Worm (Caenorhabditis elegans) whole organism, mixed stage, embryonic: ENCODE measurements around the gene C53C11.4.

Experiments used
- blmp-1 ChIP-seq: fragments of 150-350 bp; optimal IDR thresholded peaks from 2 replicates; lab custom pipeline; 2014; ENCODE audit warnings: missing biosample characterization, missing genetic modification characterization
- cnd-1 ChIP-seq: fragments of 200-800 bp; sonication (Bioruptor generic); optimal IDR thresholded peaks from 2 replicates; lab custom pipeline; 2018; ENCODE audit warnings: mild to moderate bottlenecking, missing genetic modification characterization, missing compliant biosample characterization
- elt-1 ChIP-seq: sonication (generic microtip); optimal IDR thresholded peaks from 2 replicates; lab custom pipeline; 2017; ENCODE audit warnings: missing genetic modification characterization, mild to moderate bottlenecking, missing compliant biosample characterization, antibody characterized with exemption, moderate library complexity, borderline replicate concordance; ENCODE audit not compliant: insufficient read depth
- elt-3 ChIP-seq: fragments of 150-350 bp; optimal IDR thresholded peaks from 2 replicates; lab custom pipeline; 2014; ENCODE audit warnings: missing biosample characterization, missing genetic modification characterization
- flh-1 ChIP-seq: fragments of 200-800 bp; sonication (Bioruptor generic); optimal IDR thresholded peaks from 2 replicates; lab custom pipeline; 2018; ENCODE audit warnings: mild to moderate bottlenecking, missing genetic modification characterization, moderate library complexity, missing compliant biosample characterization
- ham-2 ChIP-seq: fragments of 200-800 bp; sonication (Bioruptor generic); optimal IDR thresholded peaks from 2 replicates; lab custom pipeline; 2018; ENCODE audit warnings: mild to moderate bottlenecking, missing genetic modification characterization, missing compliant biosample characterization
- nhr-12 ChIP-seq: fragments of 150-350 bp; optimal IDR thresholded peaks from 2 replicates; lab custom pipeline; 2014; ENCODE audit warnings: missing biosample characterization, missing genetic modification characterization
- nhr-76 ChIP-seq: sonication (generic microtip); optimal IDR thresholded peaks from 2 replicates; lab custom pipeline; 2017; ENCODE audit warnings: missing biosample characterization, missing genetic modification characterization
- snpc-4 ChIP-seq: fragments of 150-350 bp; optimal IDR thresholded peaks from 2 replicates; lab custom pipeline; 2014; ENCODE audit warnings: missing biosample characterization, missing genetic modification characterization
- sptf-1 ChIP-seq: sonication (generic microtip); optimal IDR thresholded peaks from 2 replicates; lab custom pipeline; 2017; ENCODE audit warnings: mild to moderate bottlenecking, missing genetic modification characterization, moderate library complexity, missing compliant biosample characterization
- unc-39 ChIP-seq: fragments of 150-350 bp; optimal IDR thresholded peaks from 2 replicates; lab custom pipeline; 2014; ENCODE audit warnings: missing biosample characterization, missing genetic modification characterization
- unc-62 ChIP-seq: fragments of 150-350 bp; optimal IDR thresholded peaks from 2 replicates; lab custom pipeline; 2014; ENCODE audit warnings: missing biosample characterization, missing genetic modification reagents, missing genetic modification characterization
- ztf-11 ChIP-seq: fragments of 150-350 bp; optimal IDR thresholded peaks from 2 replicates; lab custom pipeline; 2014; ENCODE audit warnings: missing biosample characterization, missing genetic modification characterization

DNA sequence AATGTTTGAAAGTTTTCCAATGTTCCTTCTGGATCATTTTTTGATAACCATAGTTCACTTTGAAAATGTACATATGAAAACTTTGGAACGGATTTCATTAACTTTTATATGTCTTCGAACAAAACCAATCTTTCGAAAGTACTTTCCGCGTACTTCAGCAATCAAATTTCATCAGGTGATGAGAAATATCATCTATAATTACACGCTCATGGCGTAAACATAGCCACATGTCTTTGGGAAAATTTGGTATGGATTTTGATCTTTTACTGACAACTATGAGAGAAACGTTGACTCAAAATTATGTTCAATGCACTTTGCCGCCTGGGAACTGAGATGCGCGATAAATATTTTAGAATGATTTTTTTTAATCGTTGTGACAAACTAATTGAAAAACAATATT lies 28.2 kb downstream of the C53C11.4 start:
- TF ChIP-seq ztf-11 (tag; lab: Kevin White, UChicago) (no peak), sptf-1 (tag; lab: Kevin White, UChicago) (no peak), nhr-76 (tag; lab: Kevin White, UChicago) (no peak), unc-39 (tag; lab: Kevin White, UChicago) (no peak), cnd-1 (no peak), ham-2 (GFP tag; lab: Kevin White, UChicago) (no peak), flh-1 (GFP tag; lab: Kevin White, UChicago) (no peak), elt-3 (tag; lab: Kevin White, UChicago) (no peak), nhr-12 (tag; lab: Kevin White, UChicago) (no peak), unc-62 (GFP tag; lab: Kevin White, UChicago) (no peak), snpc-4 (tag; lab: Kevin White, UChicago) (no peak), blmp-1 (tag; lab: Kevin White, UChicago) (no peak), elt-1 (tag; lab: Kevin White, UChicago) (no peak)
